Worm (Caenorhabditis elegans) whole organism, early embryonic: ENCODE measurements around the gene coel-1.

Source experiments
- B0310.2 ChIP-seq: sonication (generic microtip); optimal IDR thresholded peaks from 2 replicates; lab custom pipeline; 2016; ENCODE audit warnings: mild to moderate bottlenecking, missing genetic modification characterization, missing compliant biosample characterization
- F13C5.2 ChIP-seq: sonication (generic microtip); optimal IDR thresholded peaks from 2 replicates; lab custom pipeline; 2017; ENCODE audit warnings: mild to moderate bottlenecking, missing genetic modification characterization, inconsistent platforms, missing compliant biosample characterization
- aly-1 ChIP-seq: sonication (generic microtip); optimal IDR thresholded peaks from 2 replicates; lab custom pipeline; 2016; ENCODE audit warnings: missing genetic modification characterization, missing compliant biosample characterization
- ama-1 ChIP-seq: fragments of 150-350 bp; optimal IDR thresholded peaks from 2 replicates; lab custom pipeline; 2014
- ceh-13 ChIP-seq: fragments of 200-800 bp; sonication (Bioruptor generic); optimal IDR thresholded peaks from 2 replicates; lab custom pipeline; 2018; ENCODE audit warnings: mild to moderate bottlenecking, missing genetic modification characterization, missing compliant biosample characterization
- ceh-36 ChIP-seq: sonication (generic microtip); optimal IDR thresholded peaks from 2 replicates; lab custom pipeline; 2016; ENCODE audit warnings: missing genetic modification characterization, inconsistent platforms, missing compliant biosample characterization
- ets-7 ChIP-seq: sonication (generic microtip); optimal IDR thresholded peaks from 2 replicates; lab custom pipeline; 2016; ENCODE audit warnings: missing genotype, missing genetic modification characterization, missing compliant biosample characterization
- flt-1 ChIP-seq: fragments of 200-800 bp; sonication (Bioruptor generic); IDR thresholded peaks from 2 replicates; pipeline ENCODE4 v1.3.6; 2022; ENCODE audit warnings: missing genetic modification characterization, missing compliant biosample characterization
- hmbx-1 ChIP-seq: sonication (generic microtip); optimal IDR thresholded peaks from 2 replicates; lab custom pipeline; 2016; ENCODE audit warnings: mild to moderate bottlenecking, missing genetic modification characterization, missing compliant biosample characterization
- hmg-4 ChIP-seq: fragments of 200-800 bp; sonication (Bioruptor generic); optimal IDR thresholded peaks from 2 replicates; lab custom pipeline; 2018; ENCODE audit warnings: mild to moderate bottlenecking, missing genetic modification characterization, missing compliant biosample characterization
- hnd-1 ChIP-seq: sonication (generic microtip); optimal IDR thresholded peaks from 2 replicates; lab custom pipeline; 2016; ENCODE audit warnings: missing genetic modification characterization, missing compliant biosample characterization
- pes-1 ChIP-seq: fragments of 200-800 bp; sonication (Bioruptor generic); IDR thresholded peaks from 2 replicates; pipeline ENCODE4 v1.3.6; 2022; ENCODE audit warnings: missing genetic modification reagents, missing genetic modification characterization, missing compliant biosample characterization
- scrt-1 ChIP-seq: fragments of 200-800 bp; sonication (Bioruptor generic); IDR thresholded peaks from 2 replicates; pipeline ENCODE4 v1.3.6; 2022; ENCODE audit warnings: missing genetic modification characterization, missing compliant biosample characterization
- sea-1 ChIP-seq: fragments of 200-800 bp; sonication (Bioruptor generic); conservative IDR thresholded peaks from 2 replicates; pipeline ENCODE4 v1.3.6; 2022; ENCODE audit warnings: missing genetic modification characterization, missing compliant biosample characterization
- tbx-11 ChIP-seq: fragments of 200-800 bp; sonication (Bioruptor generic); IDR thresholded peaks from 2 replicates; pipeline ENCODE4 v1.3.6; 2022; ENCODE audit warnings: missing genetic modification characterization, missing compliant biosample characterization
- tbx-37 ChIP-seq: fragments of 200-800 bp; sonication (Bioruptor generic); conservative IDR thresholded peaks from 2 replicates; pipeline ENCODE4 v1.3.6; 2022; ENCODE audit warnings: missing genetic modification reagents, missing genetic modification characterization, missing compliant biosample characterization
- tra-4 ChIP-seq: sonication (generic microtip); optimal IDR thresholded peaks from 2 replicates; lab custom pipeline; 2017; ENCODE audit warnings: missing genetic modification characterization, missing compliant biosample characterization

Gene coel-1

ce11 chrX:4273614-4274013, 8.2 kb downstream of the coel-1 start, which contains the start of gene C52B9.10:
Gene C52B9.10, plus strand, starts transcription at chrX:4273914.
- no peak for TF ChIP-seq ceh-36
- no peak for TF ChIP-seq hmg-4 (GFP tag; lab: Kevin White, UChicago)
- no peak for TF ChIP-seq hnd-1 (tag; lab: Kevin White, UChicago)
- TF ChIP-seq ceh-13: no peak
- TF ChIP-seq sea-1 (GFP tag; lab: Robert Waterston, UW): no peak
- no peak for TF ChIP-seq F13C5.2 (tag; lab: Kevin White, UChicago)
- TF ChIP-seq ets-7 (tag; lab: Kevin White, UChicago): no peak
- TF ChIP-seq tbx-37: no peak
- TF ChIP-seq pes-1 (GFP tag; lab: Robert Waterston, UW): no peak
- no peak for TF ChIP-seq B0310.2 (tag; lab: Kevin White, UChicago)
- TF ChIP-seq tbx-11 (GFP tag; lab: Robert Waterston, UW): no peak

- TF ChIP-seq hmg-4 (GFP tag; lab: Kevin White, UChicago): no peak
- TF ChIP-seq aly-1: no peak
Measured at ce11 chrX:4274116-4274515, 8.7 kb downstream of the coel-1 start, which contains the start of gene mec-18. Gene mec-18, minus strand, starts transcription at chrX:4274216.

ce11 chrX:4279294-4279782, 13.9 kb downstream of the coel-1 start, which contains the start of the genes twk-28 and ets-9:
Gene twk-28, minus strand, starts transcription at chrX:4279344.
Gene ets-9, plus strand, starts transcription at chrX:4279703.
- no peak for TF ChIP-seq scrt-1 (GFP tag; lab: Robert Waterston, UW)
- TF ChIP-seq ceh-13: no peak
- TF ChIP-seq hnd-1 (tag; lab: Kevin White, UChicago): no peak
- TF ChIP-seq B0310.2 (tag; lab: Kevin White, UChicago): no peak
- TF ChIP-seq tbx-11 (GFP tag; lab: Robert Waterston, UW): no peak
- TF ChIP-seq sea-1 (GFP tag; lab: Robert Waterston, UW): no peak
- no peak for TF ChIP-seq flt-1 (GFP tag; lab: Robert Waterston, UW)
- TF ChIP-seq hmbx-1 (tag; lab: Kevin White, UChicago): no peak
- TF ChIP-seq F13C5.2 (tag; lab: Kevin White, UChicago): no peak
- TF ChIP-seq aly-1: no peak
- TF ChIP-seq pes-1 (GFP tag; lab: Robert Waterston, UW): no peak
- no peak for TF ChIP-seq tra-4 (tag; lab: Kevin White, UChicago)

- TF ChIP-seq scrt-1 (GFP tag; lab: Robert Waterston, UW) (no peak), B0310.2 (tag; lab: Kevin White, UChicago) (no peak), pes-1 (GFP tag; lab: Robert Waterston, UW) (no peak), tra-4 (tag; lab: Kevin White, UChicago) (no peak), tbx-11 (GFP tag; lab: Robert Waterston, UW) (no peak), flt-1 (GFP tag; lab: Robert Waterston, UW) (no peak), tbx-37 (no peak), aly-1 (no peak), hmbx-1 (tag; lab: Kevin White, UChicago) (no peak), F13C5.2 (tag; lab: Kevin White, UChicago) (no peak), sea-1 (GFP tag; lab: Robert Waterston, UW) (no peak)
Measured at ce11 chrX:4282380-4282779, 16.9 kb downstream of the coel-1 start, which contains the start of gene C52B9.19. Gene C52B9.19, plus strand, starts transcription at chrX:4282555.

ce11 chrX:4283989-4284388, 18.5 kb downstream of the coel-1 start, which contains the start of gene ets-10:
Gene ets-10, plus strand, starts transcription at chrX:4284189.
- TF ChIP-seq ets-7 (tag; lab: Kevin White, UChicago) (no peak), aly-1 (no peak), ceh-36 (no peak)

ce11 chrX:4284470-4284869, 19.0 kb downstream of the coel-1 start:
- TF ChIP-seq sea-1 (GFP tag; lab: Robert Waterston, UW) (no peak), scrt-1 (GFP tag; lab: Robert Waterston, UW) (no peak), tra-4 (tag; lab: Kevin White, UChicago) (no peak), ets-7 (tag; lab: Kevin White, UChicago) (no peak), ama-1 (lab: Kevin White, UChicago) (no peak)

ce11 chrX:4285669-4286174, 20.3 kb downstream of the coel-1 start, which contains the start of gene cka-2:
Gene cka-2, plus strand, starts transcription at chrX:4286124.
- no peak for TF ChIP-seq B0310.2 (tag; lab: Kevin White, UChicago)
- no peak for TF ChIP-seq tra-4 (tag; lab: Kevin White, UChicago)
- no peak for TF ChIP-seq ceh-36
- TF ChIP-seq hmg-4 (GFP tag; lab: Kevin White, UChicago): no peak
- no peak for TF ChIP-seq hmbx-1 (tag; lab: Kevin White, UChicago)
- TF ChIP-seq scrt-1 (GFP tag; lab: Robert Waterston, UW): no peak
- no peak for TF ChIP-seq aly-1
- no peak for TF ChIP-seq F13C5.2 (tag; lab: Kevin White, UChicago)
- TF ChIP-seq ets-7 (tag; lab: Kevin White, UChicago): no peak
- TF ChIP-seq tbx-37: no peak
- TF ChIP-seq sea-1 (GFP tag; lab: Robert Waterston, UW): no peak
- no peak for TF ChIP-seq ama-1 (lab: Kevin White, UChicago)
- no peak for TF ChIP-seq flt-1 (GFP tag; lab: Robert Waterston, UW)
- no peak for TF ChIP-seq pes-1 (GFP tag; lab: Robert Waterston, UW)

ce11 chrX:4289805-4290204, 24.3 kb downstream of the coel-1 start:
- TF ChIP-seq sea-1 (GFP tag; lab: Robert Waterston, UW): no peak
- TF ChIP-seq tra-4 (tag; lab: Kevin White, UChicago): no peak
- TF ChIP-seq hmbx-1 (tag; lab: Kevin White, UChicago): no peak
- TF ChIP-seq B0310.2 (tag; lab: Kevin White, UChicago): no peak
- TF ChIP-seq pes-1 (GFP tag; lab: Robert Waterston, UW): no peak
- no peak for TF ChIP-seq tbx-11 (GFP tag; lab: Robert Waterston, UW)
- no peak for TF ChIP-seq scrt-1 (GFP tag; lab: Robert Waterston, UW)
- TF ChIP-seq tbx-37: no peak
